Worm (Caenorhabditis elegans): ENCODE measurements around the gene B0244.17.

The B0244.17 gene

ce11 chrIII:5732925-5733324 lies at the start of gene B0244.17:
B0244.17 (plus strand) TSS chrIII:5733225.
- TF ChIP-seq nhr-11 (tag; optimal IDR thresholded peaks at IDR 0.05) (no peak), efl-3 (GFP tag; optimal IDR thresholded peaks at IDR 0.05) (no peak), mef-2 (tag; optimal IDR thresholded peaks at IDR 0.05) (no peak), elt-2 (tag; optimal IDR thresholded peaks at IDR 0.05) (no peak), Y116A8C.19 (tag; optimal IDR thresholded peaks at IDR 0.05; ENCODE audit: borderline replicate concordance) (no peak), pqm-1 (tag; optimal IDR thresholded peaks at IDR 0.05) (no peak), nhr-47 (tag; optimal IDR thresholded peaks at IDR 0.05) (no peak), blmp-1 (tag; optimal IDR thresholded peaks at IDR 0.05) (no peak), lin-35 (GFP tag; optimal IDR thresholded peaks at IDR 0.05) (no peak), tbx-2 (tag; optimal IDR thresholded peaks at IDR 0.05) (no peak), unc-30 (tag; optimal IDR thresholded peaks at IDR 0.05) (no peak), C04F5.9 (tag; optimal IDR thresholded peaks at IDR 0.05) (no peak), unc-86 (tag; optimal IDR thresholded peaks at IDR 0.05) (no peak), dsc-1 (tag; optimal IDR thresholded peaks at IDR 0.05) (no peak), lsy-2 (tag; optimal IDR thresholded peaks at IDR 0.05) (no peak)

DNA sequence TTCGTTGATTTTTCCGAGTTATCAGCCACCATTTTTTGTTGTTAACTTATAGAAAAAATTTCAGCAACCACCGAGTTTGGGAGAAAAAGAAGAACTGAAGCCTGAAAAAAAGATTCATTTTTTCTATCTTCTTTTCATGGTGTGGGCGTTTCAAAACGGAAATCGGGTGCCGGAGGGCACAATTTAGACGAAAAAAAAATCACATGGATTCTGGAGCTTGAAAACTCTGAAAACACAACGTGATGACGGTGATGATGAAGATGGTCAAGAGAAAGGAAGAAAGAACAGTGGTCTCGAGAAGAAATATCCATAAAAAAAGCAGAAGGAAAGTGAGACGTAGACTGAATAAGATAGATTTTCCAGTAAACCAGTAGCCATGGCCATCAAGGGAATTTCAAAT lies 49.0 kb upstream of the B0244.17 start, which contains the start of gene rcan-1:
TSS of gene rcan-1 (minus strand) at position 101 of the 400 bp plus-strand sequence.
- no peak for TF ChIP-seq tlp-1 (tag; optimal IDR thresholded peaks at IDR 0.05)
- no peak for TF ChIP-seq ceh-90 (tag; optimal IDR thresholded peaks at IDR 0.05)
- no peak for TF ChIP-seq Y116A8C.19 (tag; optimal IDR thresholded peaks at IDR 0.05; ENCODE audit: borderline replicate concordance)
- no peak for TF ChIP-seq mef-2 (tag; optimal IDR thresholded peaks at IDR 0.05)
- no peak for TF ChIP-seq unc-86 (tag; optimal IDR thresholded peaks at IDR 0.05)
- no peak for TF ChIP-seq hlh-17 (GFP tag; optimal IDR thresholded peaks at IDR 0.05; ENCODE audit: borderline replicate concordance)

DNA sequence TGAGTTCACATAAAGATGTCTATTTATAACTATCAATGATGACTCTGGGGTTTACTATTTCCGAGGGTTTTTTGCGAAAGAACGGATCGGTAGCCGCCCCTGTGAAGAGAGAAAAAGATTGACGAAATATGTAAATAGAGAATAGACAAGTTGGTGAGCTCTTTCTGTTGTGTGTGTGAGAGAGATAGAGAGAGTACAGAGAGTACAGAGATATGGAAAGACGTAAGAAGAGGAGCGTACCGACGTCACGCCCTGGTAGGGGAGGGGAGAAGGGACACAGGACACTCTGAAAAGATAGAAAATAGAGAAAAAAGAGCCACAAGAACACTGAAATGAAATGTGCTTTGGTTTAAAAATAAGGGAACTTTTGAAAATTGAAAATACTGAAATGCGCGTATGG lies 44.8 kb upstream of the B0244.17 start:
- peak in 1 of 2 experiments; percentile 30 for TF ChIP-seq ztf-11 (tag; optimal IDR thresholded peaks at IDR 0.05)
- TF ChIP-seq fkh-8 (tag; optimal IDR thresholded peaks at IDR 0.05) = peak; percentile 41
- TF ChIP-seq C16A3.4 (tag; optimal IDR thresholded peaks at IDR 0.05) = peak; percentile 12
- TF ChIP-seq lsy-2 (tag; optimal IDR thresholded peaks at IDR 0.05) = peak; percentile 22 to 67
- peak; percentile 7 for TF ChIP-seq unc-86 (tag; optimal IDR thresholded peaks at IDR 0.05)
- no peak for TF ChIP-seq grh-1 (GFP tag; IDR thresholded peaks at IDR 0.05)
- TF ChIP-seq nhr-84 (tag; optimal IDR thresholded peaks at IDR 0.05) = no peak
- TF ChIP-seq lin-35 (GFP tag; optimal IDR thresholded peaks at IDR 0.05) = peak in 1 of 2 experiments; percentile 54
- no peak for TF ChIP-seq vab-15 (tag; optimal IDR thresholded peaks at IDR 0.05)
- TF ChIP-seq blmp-1 (tag; optimal IDR thresholded peaks at IDR 0.05) = no peak
- peak in 1 of 3 experiments; percentile 32 for TF ChIP-seq dpl-1 (GFP tag; optimal IDR thresholded peaks at IDR 0.05)
- TF ChIP-seq ceh-82 (tag; optimal IDR thresholded peaks at IDR 0.05) = peak in 2 of 3 experiments; percentile 47 to 64
- TF ChIP-seq elt-3 (tag; optimal IDR thresholded peaks at IDR 0.05) = no peak
- TF ChIP-seq pag-3 (tag; optimal IDR thresholded peaks at IDR 0.05; ENCODE audit: borderline replicate concordance, insufficient read depth) = no peak
- no peak for TF ChIP-seq egl-27 (tag; optimal IDR thresholded peaks at IDR 0.05)
- peak; percentile 55 for TF ChIP-seq snu-23 (GFP tag; optimal IDR thresholded peaks at IDR 0.05)
- TF ChIP-seq pax-3 (tag; optimal IDR thresholded peaks at IDR 0.05) = no peak
- no peak for TF ChIP-seq jun-1 (tag; optimal IDR thresholded peaks at IDR 0.05)
- peak; percentile 1 for TF ChIP-seq snpc-4 (tag; optimal IDR thresholded peaks at IDR 0.05)
- TF ChIP-seq sox-4 (tag; optimal IDR thresholded peaks at IDR 0.05) = no peak
- TF ChIP-seq ztf-4 (tag; optimal IDR thresholded peaks at IDR 0.05) = no peak
- peak; percentile 49 for TF ChIP-seq nhr-47 (tag; optimal IDR thresholded peaks at IDR 0.05)
- no peak for TF ChIP-seq lir-3 (tag; optimal IDR thresholded peaks at IDR 0.05; ENCODE audit: poor library complexity)
- TF ChIP-seq efl-1 (optimal IDR thresholded peaks at IDR 0.05) = peak; percentile 29 to 30
- no peak for TF ChIP-seq efl-1 (GFP tag; optimal IDR thresholded peaks at IDR 0.05 in 1 of 2)
- no peak for TF ChIP-seq Y116A8C.19 (tag; optimal IDR thresholded peaks at IDR 0.05; ENCODE audit: borderline replicate concordance)
- no peak for TF ChIP-seq zag-1 (tag; optimal IDR thresholded peaks at IDR 0.05)
- no peak for TF ChIP-seq fkh-4 (tag; optimal IDR thresholded peaks at IDR 0.05; ENCODE audit: borderline replicate concordance)
- no peak for TF ChIP-seq unc-130 (tag; optimal IDR thresholded peaks at IDR 0.05)
- TF ChIP-seq zip-4 (GFP tag; optimal IDR thresholded peaks at IDR 0.05) = no peak
- TF ChIP-seq nhr-28 (tag; optimal IDR thresholded peaks at IDR 0.05) = no peak
- TF ChIP-seq hlh-4 (tag; optimal IDR thresholded peaks at IDR 0.05) = no peak
- peak; percentile 35 for TF ChIP-seq skn-1 (tag; optimal IDR thresholded peaks at IDR 0.05)
- TF ChIP-seq F16B12.6 (tag; optimal IDR thresholded peaks at IDR 0.05) = no peak
- TF ChIP-seq nhr-77 (tag; optimal IDR thresholded peaks at IDR 0.05) = peak; percentile 47
- TF ChIP-seq ceh-63 (GFP tag; optimal IDR thresholded peaks at IDR 0.05) = no peak
